Fruit fly (Drosophila melanogaster) whole organism, embryonic: ENCODE results near the gene Kr-h1.

ENCODE experiments used
- Ada2b ChIP-seq: fragments of 200-800 bp; sonication (Bioruptor generic); IDR thresholded peaks from 2 replicates; pipeline ENCODE4 v1.3.6; 2022; ENCODE audit warnings: missing biosample characterization, missing genetic modification characterization
- Adf1 ChIP-seq: fragments of 200-800 bp; sonication (Bioruptor generic); IDR thresholded peaks from 2 replicates; pipeline ENCODE4 v1.3.6; 2022; ENCODE audit warnings: missing biosample characterization, missing genetic modification characterization
- Antp ChIP-seq: fragments of 200-800 bp; sonication (Bioruptor generic); optimal IDR thresholded peaks from 3 replicates; lab custom pipeline; 2016; ENCODE audit warnings: missing biosample characterization, missing genetic modification characterization
- Blimp-1 ChIP-seq: fragments of 200-800 bp; sonication (Bioruptor generic); optimal IDR thresholded peaks from 3 replicates; lab custom pipeline; 2018; ENCODE audit warnings: missing biosample characterization, missing genetic modification characterization, mild to moderate bottlenecking, moderate library complexity, missing genetic modification reagents
- CG10959 ChIP-seq: fragments of 200-800 bp; sonication (Bioruptor generic); IDR thresholded peaks from 2 replicates; pipeline ENCODE4 v1.3.6; 2022; ENCODE audit warnings: missing biosample characterization, missing genetic modification characterization
- CG11247 ChIP-seq: fragments of 200-800 bp; sonication (Bioruptor generic); IDR thresholded peaks from 2 replicates; pipeline ENCODE4 v1.3.6; 2022; ENCODE audit warnings: missing biosample characterization, missing genetic modification characterization
- CG11398 ChIP-seq: fragments of 200-800 bp; sonication (Bioruptor generic); optimal IDR thresholded peaks from 2 replicates; lab custom pipeline; 2016; ENCODE audit warnings: missing biosample characterization, missing genetic modification characterization
- CG11696 ChIP-seq: fragments of 200-800 bp; sonication (Bioruptor generic); IDR thresholded peaks from 2 replicates; pipeline ENCODE4 v1.3.6; 2022; ENCODE audit warnings: missing biosample characterization, missing genetic modification characterization
- CG13624 ChIP-seq: fragments of 200-800 bp; sonication (Bioruptor generic); optimal IDR thresholded peaks from 2 replicates; lab custom pipeline; 2016; ENCODE audit warnings: missing biosample characterization, missing genetic modification characterization
- CG14050 ChIP-seq: fragments of 200-800 bp; sonication (Bioruptor generic); IDR thresholded peaks from 3 replicates; pipeline ENCODE4 v1.3.6; 2022; ENCODE audit warnings: missing biosample characterization, missing genetic modification characterization
- CG18599 ChIP-seq: fragments of 200-800 bp; sonication (Bioruptor generic); optimal IDR thresholded peaks from 3 replicates; lab custom pipeline; 2017; ENCODE audit warnings: missing biosample characterization, missing genetic modification characterization, mild to moderate bottlenecking, moderate library complexity, missing genetic modification reagents
- CG2712 ChIP-seq: fragments of 200-800 bp; optimal IDR thresholded peaks from 3 replicates; lab custom pipeline; 2019; ENCODE audit warnings: missing biosample characterization, mild to moderate bottlenecking, missing genetic modification characterization, moderate library complexity
- CG2875 ChIP-seq: fragments of 200-800 bp; sonication (Bioruptor generic); optimal IDR thresholded peaks from 2 replicates; lab custom pipeline; 2017; ENCODE audit warnings: missing biosample characterization, mild to moderate bottlenecking, missing genetic modification characterization, missing genetic modification reagents
- CG31441 ChIP-seq: fragments of 200-800 bp; sonication (Bioruptor generic); IDR thresholded peaks from 2 replicates; pipeline ENCODE4 v1.3.6; 2022; ENCODE audit warnings: missing biosample characterization, missing genetic modification characterization
- CG33557 ChIP-seq: fragments of 200-800 bp; sonication (Bioruptor generic); optimal IDR thresholded peaks from 2 replicates; lab custom pipeline; 2019; ENCODE audit warnings: missing biosample characterization, mild to moderate bottlenecking, missing genetic modification characterization, moderate library complexity
- CG3407 ChIP-seq: fragments of 200-800 bp; sonication (Bioruptor generic); optimal IDR thresholded peaks from 2 replicates; lab custom pipeline; 2018; ENCODE audit warnings: missing biosample characterization, mild to moderate bottlenecking, missing genetic modification characterization
- CG4360 ChIP-seq: fragments of 200-800 bp; sonication (Bioruptor generic); IDR thresholded peaks from 2 replicates; pipeline ENCODE4 v1.3.6; 2022; ENCODE audit warnings: missing biosample characterization, missing genetic modification characterization
- CG4854 ChIP-seq: fragments of 200-800 bp; sonication (Bioruptor generic); optimal IDR thresholded peaks from 2 replicates; lab custom pipeline; 2016; ENCODE audit warnings: missing biosample characterization, missing genetic modification characterization, inconsistent platforms
- CG7271 ChIP-seq: fragments of 200-800 bp; sonication (Bioruptor generic); optimal IDR thresholded peaks from 2 replicates; lab custom pipeline; 2018; ENCODE audit warnings: missing biosample characterization, mild to moderate bottlenecking, missing genetic modification characterization, moderate library complexity
- CG7928 ChIP-seq: fragments of 200-800 bp; sonication (Bioruptor generic); optimal IDR thresholded peaks from 2 replicates; lab custom pipeline; 2017; ENCODE audit warnings: missing biosample characterization, mild to moderate bottlenecking, missing genetic modification characterization
- CG8281 ChIP-seq: fragments of 200-800 bp; sonication (Bioruptor generic); optimal IDR thresholded peaks from 2 replicates; lab custom pipeline; 2018; ENCODE audit warnings: missing biosample characterization, mild to moderate bottlenecking, missing genetic modification characterization, moderate library complexity
- CG8290 ChIP-seq, 3 experiments: fragments of 200-800 bp; sonication (Bioruptor generic); optimal IDR thresholded peaks; 2 replicates each; lab custom pipeline; 2016 to 2019; ENCODE audit warnings: missing biosample characterization in 3 of 3, missing genetic modification characterization in 3 of 3, mild to moderate bottlenecking in 2 of 3, moderate library complexity in 1 of 3
- CrebB ChIP-seq: fragments of 200-800 bp; sonication (Bioruptor generic); optimal IDR thresholded peaks from 3 replicates; lab custom pipeline; 2018; ENCODE audit warnings: missing biosample characterization, mild to moderate bottlenecking, missing genetic modification characterization
- D19B ChIP-seq: fragments of 200-800 bp; sonication (Bioruptor generic); optimal IDR thresholded peaks from 2 replicates; lab custom pipeline; 2017; ENCODE audit warnings: missing biosample characterization, mild to moderate bottlenecking, missing genetic modification characterization
- Dip3 ChIP-seq: fragments of 200-800 bp; sonication (Bioruptor generic); optimal IDR thresholded peaks from 3 replicates; lab custom pipeline; 2016; ENCODE audit warnings: missing biosample characterization, missing genetic modification characterization
- Doc3 ChIP-seq: fragments of 200-800 bp; sonication (Bioruptor generic); IDR thresholded peaks from 3 replicates; pipeline ENCODE4 v1.3.6; 2022; ENCODE audit warnings: missing biosample characterization, missing genetic modification characterization; ENCODE audit not compliant: partially characterized antibody
- H2.0 ChIP-seq: fragments of 200-800 bp; sonication (Bioruptor generic); IDR thresholded peaks from 2 replicates; pipeline ENCODE4 v1.3.6; 2022; ENCODE audit warnings: missing biosample characterization, missing genetic modification characterization
- HLH3B ChIP-seq: fragments of 200-800 bp; sonication (Bioruptor generic); IDR thresholded peaks from 2 replicates; pipeline ENCODE4 v1.3.6; 2022; ENCODE audit warnings: missing biosample characterization, missing genetic modification characterization
- Jarid2 ChIP-seq: fragments of 200-800 bp; sonication (Bioruptor generic); optimal IDR thresholded peaks from 3 replicates; lab custom pipeline; 2017; ENCODE audit warnings: mild to moderate bottlenecking, missing biosample characterization, missing genetic modification reagents, missing genetic modification characterization
- Mad ChIP-seq: fragments of 200-800 bp; sonication (Bioruptor generic); optimal IDR thresholded peaks from 2 replicates; lab custom pipeline; 2016; ENCODE audit warnings: missing biosample characterization, missing genetic modification characterization
- Six4 ChIP-seq: fragments of 200-800 bp; sonication (Bioruptor generic); optimal IDR thresholded peaks from 2 replicates; lab custom pipeline; 2016; ENCODE audit warnings: missing biosample characterization, missing genetic modification characterization
- Sox100B ChIP-seq: fragments of 200-800 bp; sonication (Bioruptor generic); optimal IDR thresholded peaks from 3 replicates; lab custom pipeline; 2018; ENCODE audit warnings: missing biosample characterization, mild to moderate bottlenecking, missing genetic modification characterization
- Sry-δ ChIP-seq: fragments of 200-800 bp; sonication (Bioruptor generic); optimal IDR thresholded peaks from 2 replicates; lab custom pipeline; 2016; ENCODE audit warnings: missing biosample characterization, missing genetic modification characterization
- Ssrp ChIP-seq: fragments of 200-800 bp; sonication (Bioruptor generic); optimal IDR thresholded peaks from 2 replicates; lab custom pipeline; 2018; ENCODE audit warnings: missing biosample characterization, mild to moderate bottlenecking, missing genetic modification characterization, moderate library complexity
- Trl ChIP-seq, 3 experiments: fragments of >200 bp in 2 of 3; fragments of 200-800 bp in 1 of 3; sonication (Bioruptor generic) in 1 of 3; optimal IDR thresholded peaks; 2 replicates in 1 of 3; 3 replicates in 2 of 3; lab custom pipeline; 2016 to 2017; ENCODE audit warnings: missing biosample characterization in 1 of 3, missing genetic modification characterization in 1 of 3
- Xrp1 ChIP-seq: fragments of 200-800 bp; sonication (Bioruptor generic); IDR thresholded peaks from 2 replicates; pipeline ENCODE4 v1.3.6; 2022; ENCODE audit warnings: missing biosample characterization, missing genetic modification characterization
- bsh ChIP-seq, 2 experiments: fragments of 200-800 bp; sonication (Bioruptor generic); optimal IDR thresholded peaks; 2 replicates each; lab custom pipeline; 2017 to 2018; ENCODE audit warnings: mild to moderate bottlenecking in 2 of 2, missing biosample characterization in 2 of 2, missing genetic modification characterization in 2 of 2, moderate library complexity in 1 of 2
- chn ChIP-seq: fragments of 200-800 bp; sonication (Bioruptor generic); optimal IDR thresholded peaks from 2 replicates; lab custom pipeline; 2016; ENCODE audit warnings: missing biosample characterization, missing genetic modification characterization
- dysf ChIP-seq: fragments of 200-800 bp; sonication (Bioruptor generic); IDR thresholded peaks from 3 replicates; pipeline ENCODE4 v1.3.6; 2022; ENCODE audit warnings: missing biosample characterization, missing genetic modification characterization
- fd64A ChIP-seq: fragments of 200-800 bp; sonication (Bioruptor generic); optimal IDR thresholded peaks from 3 replicates; lab custom pipeline; 2018; ENCODE audit warnings: missing biosample characterization, mild to moderate bottlenecking, missing genetic modification characterization
- gem ChIP-seq: fragments of 200-800 bp; sonication (Bioruptor generic); optimal IDR thresholded peaks from 2 replicates; lab custom pipeline; 2019; ENCODE audit warnings: missing biosample characterization, mild to moderate bottlenecking, missing genetic modification characterization, moderate library complexity
- her ChIP-seq: fragments of 200-800 bp; sonication (Bioruptor generic); optimal IDR thresholded peaks from 2 replicates; lab custom pipeline; 2016; ENCODE audit warnings: missing biosample characterization, missing genetic modification characterization
- jigr1 ChIP-seq: fragments of 200-800 bp; sonication (Bioruptor generic); IDR thresholded peaks from 3 replicates; pipeline ENCODE4 v1.3.6; 2022; ENCODE audit warnings: missing biosample characterization, missing genetic modification characterization
- nmo ChIP-seq: fragments of 200-800 bp; sonication (Bioruptor generic); optimal IDR thresholded peaks from 2 replicates; lab custom pipeline; 2018; ENCODE audit warnings: missing biosample characterization, mild to moderate bottlenecking, missing genetic modification characterization, moderate library complexity
- pho ChIP-seq: fragments of 200-800 bp; sonication (Bioruptor generic); optimal IDR thresholded peaks from 2 replicates; lab custom pipeline; 2016; ENCODE audit warnings: missing biosample characterization, missing genetic modification characterization
- row ChIP-seq: fragments of 200-800 bp; sonication (Bioruptor generic); IDR thresholded peaks from 3 replicates; pipeline ENCODE4 v1.3.6; 2022; ENCODE audit warnings: missing biosample characterization, missing genetic modification characterization
- schlank ChIP-seq: fragments of 200-800 bp; sonication (Bioruptor generic); optimal IDR thresholded peaks from 2 replicates; lab custom pipeline; 2018; ENCODE audit warnings: missing biosample characterization, mild to moderate bottlenecking, missing genetic modification characterization
- sisA ChIP-seq: fragments of 200-800 bp; sonication (Bioruptor generic); IDR thresholded peaks from 2 replicates; pipeline ENCODE4 v1.3.6; 2022; ENCODE audit warnings: missing biosample characterization, missing genetic modification characterization
- trem ChIP-seq: fragments of 200-800 bp; optimal IDR thresholded peaks from 3 replicates; lab custom pipeline; 2019; ENCODE audit warnings: missing biosample characterization, mild to moderate bottlenecking, missing genetic modification characterization, moderate library complexity
- wor ChIP-seq: fragments of 200-800 bp; sonication (Bioruptor generic); IDR thresholded peaks from 2 replicates; pipeline ENCODE4 v1.3.6; 2022; ENCODE audit warnings: missing biosample characterization, missing genetic modification characterization
- zf30C ChIP-seq: fragments of 200-800 bp; sonication (Bioruptor generic); optimal IDR thresholded peaks from 3 replicates; lab custom pipeline; 2018; ENCODE audit warnings: missing biosample characterization, mild to moderate bottlenecking, missing genetic modification characterization

The Kr-h1 gene

DNA sequence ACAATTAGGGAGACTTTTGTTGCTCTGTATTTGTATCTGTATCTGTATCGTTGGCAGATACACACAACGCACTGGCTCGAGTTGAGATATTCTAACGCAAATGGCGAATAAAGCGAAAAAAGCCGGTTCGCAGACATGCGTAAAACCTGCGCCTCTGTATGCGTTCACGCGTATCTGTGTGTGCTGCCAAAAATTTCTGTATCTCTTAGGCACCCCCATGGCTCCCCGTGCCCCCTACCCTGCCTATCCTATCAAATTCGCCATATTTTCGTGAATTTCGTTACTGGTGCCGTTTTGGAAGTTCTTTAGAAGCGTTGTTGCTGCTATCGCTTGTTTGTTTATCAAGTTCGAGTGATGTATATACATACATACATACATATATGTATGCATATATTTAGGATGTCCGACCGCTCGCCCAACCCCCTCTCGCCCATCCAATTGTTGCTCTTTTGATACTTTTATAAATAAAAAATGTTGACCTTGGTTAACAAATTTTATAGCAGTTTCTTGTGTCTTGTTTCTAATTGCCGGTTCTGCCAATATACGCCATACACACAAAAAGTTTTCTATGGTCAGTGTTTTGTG lies 3.4 kb downstream of the Kr-h1 start (continued):
- no peak for TF ChIP-seq Blimp-1 (GFP tag; lab: Kevin White, UChicago)
- no peak for TF ChIP-seq trem (tag; lab: Kevin White, UChicago)
- no peak for TF ChIP-seq Ssrp (tag; lab: Kevin White, UChicago)
- TF ChIP-seq dysf (GFP tag; lab: Robert Waterston, UW) = no peak
- TF ChIP-seq CG3407 (GFP tag; lab: Kevin White, UChicago) = no peak
- no peak for TF ChIP-seq CG14050
- no peak for TF ChIP-seq gem
- no peak for TF ChIP-seq zf30C
- TF ChIP-seq Trl (optimal IDR thresholded peaks at IDR 0.05; lab: Kevin White, UChicago) = no peak
- TF ChIP-seq Trl (GFP tag; optimal IDR thresholded peaks at IDR 0.05; lab: Kevin White, UChicago) = no peak
- TF ChIP-seq bsh (GFP tag; optimal IDR thresholded peaks at IDR 0.05; lab: Kevin White, UChicago) = no peak
- TF ChIP-seq CG4360 (GFP tag; lab: Robert Waterston, UW) = no peak
- no peak for TF ChIP-seq Xrp1 (GFP tag; lab: Robert Waterston, UW)
- no peak for TF ChIP-seq jigr1 (GFP tag; lab: Robert Waterston, UW)
- no peak for TF ChIP-seq CrebB (tag; lab: Kevin White, UChicago)
- TF ChIP-seq CG7928 (GFP tag; lab: Kevin White, UChicago) = no peak
- TF ChIP-seq Dip3 (GFP tag; lab: Kevin White, UChicago) = no peak
- peak; percentile 85 for TF ChIP-seq Adf1
- TF ChIP-seq Doc3 (GFP tag; lab: Robert Waterston, UW) = no peak
- no peak for TF ChIP-seq CG2875 (GFP tag; lab: Kevin White, UChicago)
- no peak for TF ChIP-seq CG31441 (GFP tag; lab: Robert Waterston, UW)
- no peak for TF ChIP-seq pho (GFP tag; lab: Kevin White, UChicago)
- no peak for TF ChIP-seq nmo (GFP tag; lab: Kevin White, UChicago)
- TF ChIP-seq her (GFP tag; lab: Kevin White, UChicago) = no peak
- TF ChIP-seq wor (GFP tag; lab: Robert Waterston, UW) = no peak
- peak; percentile 18 for TF ChIP-seq schlank (tag; lab: Kevin White, UChicago)
- TF ChIP-seq CG4854 (GFP tag; lab: Kevin White, UChicago) = no peak
- no peak for TF ChIP-seq Antp (GFP tag; lab: Kevin White, UChicago)
- TF ChIP-seq Sry-δ = no peak
- TF ChIP-seq Six4 = no peak
- TF ChIP-seq Sox100B (GFP tag; lab: Kevin White, UChicago) = no peak
- TF ChIP-seq HLH3B = no peak
- TF ChIP-seq fd64A (GFP tag; lab: Kevin White, UChicago) = no peak
- TF ChIP-seq H2.0 (GFP tag; lab: Robert Waterston, UW) = no peak
- TF ChIP-seq Mad (GFP tag; lab: Kevin White, UChicago) = no peak
- TF ChIP-seq row (GFP tag; lab: Robert Waterston, UW) = no peak
- TF ChIP-seq CG11696 (GFP tag; lab: Robert Waterston, UW) = no peak
- no peak for TF ChIP-seq CG2712 (tag; lab: Kevin White, UChicago)
- TF ChIP-seq CG8290 (GFP tag; optimal IDR thresholded peaks at IDR 0.05; lab: Kevin White, UChicago) = no peak
- TF ChIP-seq CG8290 (tag; optimal IDR thresholded peaks at IDR 0.05; lab: Kevin White, UChicago) = peak in 1 of 2 experiments; percentile 10
- TF ChIP-seq CG18599 (GFP tag; lab: Kevin White, UChicago) = peak; percentile 50
- no peak for TF ChIP-seq D19B
- no peak for TF ChIP-seq chn (GFP tag; lab: Kevin White, UChicago)
- TF ChIP-seq CG7271 (tag; lab: Kevin White, UChicago) = no peak
- no peak for TF ChIP-seq CG11247
- no peak for TF ChIP-seq CG8281 (tag; lab: Kevin White, UChicago)
- TF ChIP-seq sisA (GFP tag; lab: Robert Waterston, UW) = no peak
- no peak for TF ChIP-seq CG10959 (GFP tag; lab: Robert Waterston, UW)
- no peak for TF ChIP-seq Ada2b (GFP tag; lab: Robert Waterston, UW)
- peak; percentile 20 for TF ChIP-seq CG13624 (GFP tag; lab: Kevin White, UChicago)
- TF ChIP-seq CG33557 (GFP tag; lab: Kevin White, UChicago) = no peak
- TF ChIP-seq CG11398 (GFP tag; lab: Kevin White, UChicago) = no peak
- TF ChIP-seq Jarid2 (GFP tag; lab: Kevin White, UChicago) = no peak
